Fruit fly (Drosophila melanogaster) whole organism, prepupa: Measurements from ENCODE around the gene simj.
A peak's percentile ranks its signal among the peaks of the same experiment; 100 is the strongest.

Experiments used
- CG3032 ChIP-seq: fragments of 200-800 bp; optimal IDR thresholded peaks from 2 replicates; lab custom pipeline; 2019; ENCODE audit warnings: missing biosample characterization, mild to moderate bottlenecking, missing genetic modification characterization, moderate library complexity
- CG6854 ChIP-seq: fragments of 200-800 bp; sonication (Bioruptor generic); optimal IDR thresholded peaks from 2 replicates; lab custom pipeline; 2017; ENCODE audit warnings: missing biosample characterization, mild to moderate bottlenecking, missing genetic modification characterization
- Sox15 ChIP-seq: fragments of 200-800 bp; sonication (Bioruptor generic); optimal IDR thresholded peaks from 3 replicates; lab custom pipeline; 2016; ENCODE audit warnings: missing biosample characterization, missing genetic modification characterization
- achi ChIP-seq: fragments of 200-800 bp; sonication (Bioruptor generic); optimal IDR thresholded peaks from 3 replicates; lab custom pipeline; 2016; ENCODE audit warnings: missing biosample characterization, missing genetic modification characterization

DNA sequence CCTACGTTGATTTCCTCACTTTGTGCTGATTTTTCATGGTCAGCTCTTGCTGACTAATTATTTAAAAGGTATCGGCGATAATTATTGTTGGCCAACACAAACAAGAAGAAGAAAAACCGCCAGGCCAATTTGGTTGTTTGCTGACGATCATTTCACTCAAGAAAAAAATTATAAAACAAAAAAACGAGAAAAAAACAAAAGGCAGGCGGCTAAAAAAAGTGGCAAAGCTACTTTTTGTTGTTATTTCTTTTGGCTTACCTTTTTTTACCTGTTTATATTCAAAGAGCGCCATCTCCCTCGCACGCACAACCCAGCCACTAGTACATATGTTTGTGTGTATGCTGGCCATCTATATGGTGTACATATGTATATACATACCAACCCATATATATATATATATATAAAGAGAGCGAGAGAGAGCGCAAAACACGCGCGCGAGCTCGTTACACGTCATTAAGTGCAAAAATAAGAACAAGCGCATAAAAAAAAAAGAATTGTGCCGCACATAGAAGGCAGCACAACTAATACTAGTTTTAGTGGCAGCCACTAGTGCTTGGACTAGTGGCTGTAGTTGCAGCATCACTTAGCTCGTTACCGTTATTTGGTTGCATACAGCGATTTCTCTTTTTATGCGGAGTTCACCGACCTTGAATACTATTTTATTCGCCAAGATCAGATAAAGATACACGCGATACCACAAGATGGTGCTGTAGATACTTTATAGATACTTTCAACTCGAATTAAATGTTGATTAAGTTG is 11.3 kb downstream of the simj start:
- peak; percentile 79 for TF ChIP-seq CG6854
- TF ChIP-seq CG3032 (tag; lab: Kevin White, UChicago) = peak; percentile 67
- no peak for TF ChIP-seq Sox15 (GFP tag; lab: Kevin White, UChicago)
- peak; percentile 26 for TF ChIP-seq achi (GFP tag; lab: Kevin White, UChicago)
